Worm (Caenorhabditis elegans) whole organism, young adult: ENCODE results near the gene dib-1.

Source experiments
- B0035.1 ChIP-seq: sonication (generic microtip); optimal IDR thresholded peaks from 2 replicates; lab custom pipeline; 2016; ENCODE audit warnings: missing genetic modification characterization, mild to moderate bottlenecking, missing compliant biosample characterization, missing genotype, missing genetic modification reagents
- C17E4.6 ChIP-seq: fragments of 200-800 bp; sonication (Bioruptor generic); IDR thresholded peaks from 2 replicates; pipeline ENCODE4 v1.3.6; 2022; ENCODE audit warnings: missing genetic modification reagents, missing genetic modification characterization, missing compliant biosample characterization
- F37B4.10 ChIP-seq: fragments of 200-800 bp; sonication (Bioruptor generic); IDR thresholded peaks from 2 replicates; pipeline ENCODE4 v1.3.6; 2022; ENCODE audit warnings: missing genetic modification characterization, missing compliant biosample characterization
- F49E8.2 ChIP-seq: sonication (generic microtip); optimal IDR thresholded peaks from 3 replicates; lab custom pipeline; 2017; ENCODE audit warnings: missing genetic modification characterization, mild to moderate bottlenecking, missing compliant biosample characterization, antibody characterized with exemption, moderate library complexity; ENCODE audit not compliant: insufficient read depth
- F52B5.7 ChIP-seq: sonication (generic microtip); optimal IDR thresholded peaks from 2 replicates; lab custom pipeline; 2016; ENCODE audit warnings: mild to moderate bottlenecking, missing genetic modification characterization, missing compliant biosample characterization
- F57A8.1 ChIP-seq: fragments of 200-800 bp; sonication (Bioruptor generic); optimal IDR thresholded peaks from 2 replicates; lab custom pipeline; 2018; ENCODE audit warnings: mild to moderate bottlenecking, missing genetic modification characterization, moderate library complexity, missing compliant biosample characterization
- F57C9.4 ChIP-seq: sonication (generic microtip); optimal IDR thresholded peaks from 2 replicates; lab custom pipeline; 2017; ENCODE audit warnings: mild to moderate bottlenecking, missing genetic modification characterization, missing compliant biosample characterization
- T07F8.4 ChIP-seq: sonication (generic microtip); optimal IDR thresholded peaks from 2 replicates; lab custom pipeline; 2016; ENCODE audit warnings: mild to moderate bottlenecking, missing genetic modification characterization, moderate library complexity, missing compliant biosample characterization
- ama-1 ChIP-seq, 3 experiments: fragments of 150-350 bp in 1 of 3; sonication (generic microtip) in 2 of 3; optimal IDR thresholded peaks; 2 replicates each; lab custom pipeline; 2014 to 2018; ENCODE audit warnings: missing biosample characterization in 2 of 3, missing genetic modification characterization in 2 of 3, missing genetic modification reagents in 2 of 3
- aptf-3 ChIP-seq: fragments of 200-800 bp; sonication (Bioruptor generic); IDR thresholded peaks from 2 replicates; pipeline ENCODE4 v1.3.6; 2022; ENCODE audit warnings: missing genetic modification characterization, missing compliant biosample characterization
- atf-7 ChIP-seq: sonication (generic microtip); optimal IDR thresholded peaks from 2 replicates; lab custom pipeline; 2017; ENCODE audit warnings: mild to moderate bottlenecking, missing genetic modification characterization, missing compliant biosample characterization
- athp-1 ChIP-seq: sonication (generic microtip); optimal IDR thresholded peaks from 2 replicates; lab custom pipeline; 2017; ENCODE audit warnings: mild to moderate bottlenecking, missing genetic modification characterization, missing compliant biosample characterization
- cebp-2 ChIP-seq: fragments of 200-800 bp; sonication (Bioruptor generic); IDR thresholded peaks from 2 replicates; pipeline ENCODE4 v1.3.6; 2022; ENCODE audit warnings: missing genetic modification characterization, missing compliant biosample characterization
- ceh-27 ChIP-seq: fragments of 200-800 bp; sonication (Bioruptor generic); optimal IDR thresholded peaks from 2 replicates; lab custom pipeline; 2018; ENCODE audit warnings: mild to moderate bottlenecking, missing genetic modification characterization, moderate library complexity, missing compliant biosample characterization
- ceh-40 ChIP-seq: fragments of 200-800 bp; sonication (Bioruptor generic); IDR thresholded peaks from 2 replicates; pipeline ENCODE4 v1.3.6; 2022; ENCODE audit warnings: missing genetic modification characterization, missing compliant biosample characterization
- ceh-79 ChIP-seq: sonication (generic microtip); optimal IDR thresholded peaks from 2 replicates; lab custom pipeline; 2017; ENCODE audit warnings: mild to moderate bottlenecking, missing genetic modification characterization, missing compliant biosample characterization
- ceh-91 ChIP-seq: fragments of 200-800 bp; sonication (Bioruptor generic); IDR thresholded peaks from 2 replicates; pipeline ENCODE4 v1.3.6; 2022; ENCODE audit warnings: missing genetic modification reagents, missing genetic modification characterization, missing compliant biosample characterization
- die-1 ChIP-seq: sonication (generic microtip); optimal IDR thresholded peaks from 2 replicates; lab custom pipeline; 2016; ENCODE audit warnings: missing genotype, mild to moderate bottlenecking, missing genetic modification characterization, missing compliant biosample characterization
- dox-1 ChIP-seq: fragments of 200-800 bp; sonication (Bioruptor generic); IDR thresholded peaks from 2 replicates; pipeline ENCODE4 v1.3.6; 2022; ENCODE audit warnings: missing genetic modification reagents, missing genetic modification characterization, missing compliant biosample characterization
- efl-1 ChIP-seq: fragments of 150-350 bp; optimal IDR thresholded peaks from 2 replicates; lab custom pipeline; 2014; ENCODE audit warnings: missing biosample characterization, missing genetic modification reagents, missing genetic modification characterization
- egl-18 ChIP-seq: fragments of 200-800 bp; sonication (Bioruptor generic); IDR thresholded peaks from 2 replicates; pipeline ENCODE4 v1.3.6; 2022; ENCODE audit warnings: missing genetic modification reagents, missing genetic modification characterization, missing compliant biosample characterization
- egl-44 ChIP-seq: fragments of 200-800 bp; sonication (Bioruptor generic); IDR thresholded peaks from 2 replicates; pipeline ENCODE4 v1.3.6; 2022; ENCODE audit warnings: missing genetic modification reagents, missing genetic modification characterization, missing compliant biosample characterization
- fkh-3 ChIP-seq: sonication (generic microtip); optimal IDR thresholded peaks from 2 replicates; lab custom pipeline; 2016; ENCODE audit warnings: mild to moderate bottlenecking, missing genetic modification characterization, missing compliant biosample characterization
- lin-35 ChIP-seq, 3 experiments: fragments of 150-350 bp in 2 of 3; sonication (generic microtip) in 1 of 3; optimal IDR thresholded peaks; 2 replicates each; lab custom pipeline; 2014 to 2018; ENCODE audit warnings: missing biosample characterization in 3 of 3, missing genetic modification characterization in 3 of 3, missing genetic modification reagents in 3 of 3
- lin-40 ChIP-seq: sonication (generic microtip); optimal IDR thresholded peaks from 2 replicates; lab custom pipeline; 2016; ENCODE audit warnings: missing genetic modification characterization, mild to moderate bottlenecking, missing compliant biosample characterization, missing genotype, missing genetic modification reagents
- nfya-1 ChIP-seq: sonication (generic microtip); optimal IDR thresholded peaks from 2 replicates; lab custom pipeline; 2017; ENCODE audit warnings: antibody characterized with exemption, missing compliant biosample characterization, missing genetic modification characterization, borderline replicate concordance; ENCODE audit not compliant: insufficient read depth
- nhr-27 ChIP-seq: fragments of 200-800 bp; sonication (Bioruptor generic); optimal IDR thresholded peaks from 2 replicates; lab custom pipeline; 2018; ENCODE audit warnings: mild to moderate bottlenecking, missing genetic modification characterization, moderate library complexity, missing compliant biosample characterization
- nhr-80 ChIP-seq: sonication (generic microtip); optimal IDR thresholded peaks from 2 replicates; lab custom pipeline; 2016; ENCODE audit warnings: missing genetic modification characterization, missing compliant biosample characterization
- sea-2 ChIP-seq: fragments of 200-800 bp; sonication (Bioruptor generic); IDR thresholded peaks from 2 replicates; pipeline ENCODE4 v1.3.6; 2022; ENCODE audit warnings: missing genetic modification characterization, missing compliant biosample characterization
- snpc-3.4 ChIP-seq: sonication (generic microtip); optimal IDR thresholded peaks from 2 replicates; lab custom pipeline; 2017; ENCODE audit warnings: missing genetic modification characterization, mild to moderate bottlenecking, missing compliant biosample characterization, antibody characterized with exemption, moderate library complexity, missing genotype, missing genetic modification reagents
- snpc-4 ChIP-seq, 5 experiments: fragments of 150-350 bp in 1 of 5; sonication (generic microtip) in 4 of 5; optimal IDR thresholded peaks; 2 replicates each; lab custom pipeline; 2014 to 2018; ENCODE audit warnings: missing genetic modification characterization in 5 of 5, missing biosample characterization in 3 of 5, antibody characterized with exemption in 2 of 5, mild to moderate bottlenecking in 2 of 5, missing compliant biosample characterization in 2 of 5, missing genotype in 2 of 5, moderate library complexity in 2 of 5, missing genetic modification reagents in 1 of 5
- tlf-1 ChIP-seq: fragments of 200-800 bp; sonication (Bioruptor generic); optimal IDR thresholded peaks from 2 replicates; lab custom pipeline; 2018; ENCODE audit warnings: mild to moderate bottlenecking, missing genetic modification characterization, missing compliant biosample characterization
- unc-62 ChIP-seq: fragments of 150-350 bp; optimal IDR thresholded peaks from 2 replicates; lab custom pipeline; 2014; ENCODE audit warnings: missing biosample characterization, missing genetic modification reagents, missing genetic modification characterization
- zfh-2 ChIP-seq: fragments of 200-800 bp; sonication (Bioruptor generic); conservative IDR thresholded peaks from 2 replicates; pipeline ENCODE4 v1.3.6; 2022; ENCODE audit warnings: missing genetic modification reagents, missing genetic modification characterization, missing compliant biosample characterization
- ztf-18 ChIP-seq: sonication (generic microtip); optimal IDR thresholded peaks from 2 replicates; lab custom pipeline; 2016; ENCODE audit warnings: missing genotype, mild to moderate bottlenecking, missing genetic modification characterization, missing compliant biosample characterization
- ztf-25 ChIP-seq: fragments of 200-800 bp; sonication (Bioruptor generic); IDR thresholded peaks from 2 replicates; pipeline ENCODE4 v1.3.6; 2022; ENCODE audit warnings: missing genetic modification reagents, missing genetic modification characterization, missing compliant biosample characterization
- ztf-6 ChIP-seq: fragments of 200-800 bp; sonication (Bioruptor generic); IDR thresholded peaks from 2 replicates; pipeline ENCODE4 v1.3.6; 2022; ENCODE audit warnings: missing genetic modification reagents, missing genetic modification characterization, missing compliant biosample characterization

Gene dib-1

ce11 chrIV:2849269-2849668 is 41.4 kb upstream of the dib-1 start:
- no peak for TF ChIP-seq lin-40 (tag; lab: Kevin White, UChicago)
- no peak for TF ChIP-seq snpc-4 (GFP tag; optimal IDR thresholded peaks at IDR 0.05; lab: Kevin White, UChicago)
- TF ChIP-seq snpc-4 (tag; optimal IDR thresholded peaks at IDR 0.05; lab: Kevin White, UChicago), result peak in 1 of 4 experiments; percentile 78
- TF ChIP-seq nhr-80, result no peak
- TF ChIP-seq nhr-27 (tag; lab: Kevin White, UChicago), result no peak
- peak; percentile 64 for TF ChIP-seq zfh-2
- TF ChIP-seq ceh-91 (GFP tag; lab: Robert Waterston, UW), result no peak
- TF ChIP-seq cebp-2, result 0 out of 2 replicates have a peak, but pooled peaks have one; percentile 26

ce11 chrIV:2850586-2850985 is 40.1 kb upstream of the dib-1 start, which contains the start of gene clec-85:
clec-85 (plus strand) TSS chrIV:2850886.
- TF ChIP-seq athp-1, result no peak
- no peak for TF ChIP-seq sea-2 (GFP tag; lab: Robert Waterston, UW)
- TF ChIP-seq snpc-3.4 (tag; lab: Kevin White, UChicago), result no peak
- no peak for TF ChIP-seq egl-44 (GFP tag; lab: Robert Waterston, UW)
- no peak for TF ChIP-seq ceh-79 (tag; lab: Kevin White, UChicago)
- TF ChIP-seq nfya-1 (tag; lab: Kevin White, UChicago), result no peak

- TF ChIP-seq nhr-27 (tag; lab: Kevin White, UChicago) (no peak), F57C9.4 (tag; lab: Kevin White, UChicago) (no peak), fkh-3 (tag; lab: Kevin White, UChicago) (no peak), F57A8.1 (GFP tag; lab: Kevin White, UChicago) (no peak), B0035.1 (tag; lab: Kevin White, UChicago) (no peak)
These were observed 39.1 kb upstream of the dib-1 start for ce11 chrIV:2851625-2852024.

DNA sequence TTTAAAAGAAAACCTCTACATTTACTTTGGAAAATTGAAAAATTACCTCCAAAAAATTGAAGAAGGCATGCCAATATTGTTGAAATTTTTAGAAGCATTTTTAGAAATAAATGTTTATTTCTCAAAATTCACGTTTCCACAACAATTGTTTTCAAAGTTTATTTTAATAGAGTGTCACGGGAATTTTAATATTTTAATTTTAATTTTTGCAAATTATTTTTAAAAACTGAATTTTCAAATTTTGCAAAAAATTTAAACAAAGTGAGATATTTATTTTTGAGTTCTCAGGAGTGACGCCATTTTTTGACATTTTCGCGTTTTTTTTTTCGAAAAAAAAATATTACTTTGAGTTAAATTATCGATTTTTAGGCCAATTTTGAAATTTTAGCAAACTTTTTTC is 37.5 kb upstream of the dib-1 start, which contains the start of gene Y54G2A.49:
Gene Y54G2A.49, minus strand, starts transcription at position 101 of the 400 bp plus-strand sequence.
- no peak for TF ChIP-seq T07F8.4
- TF ChIP-seq die-1 (tag; lab: Kevin White, UChicago), result no peak
- no peak for TF ChIP-seq ztf-18 (tag; lab: Kevin White, UChicago)
- no peak for TF ChIP-seq ama-1 (optimal IDR thresholded peaks at IDR 0.05; lab: Kevin White, UChicago)
- no peak for TF ChIP-seq ama-1 (GFP tag; optimal IDR thresholded peaks at IDR 0.05; lab: Kevin White, UChicago)
- no peak for TF ChIP-seq ztf-6
- no peak for TF ChIP-seq ztf-25
- TF ChIP-seq ceh-40 (GFP tag; lab: Robert Waterston, UW), result no peak

DNA sequence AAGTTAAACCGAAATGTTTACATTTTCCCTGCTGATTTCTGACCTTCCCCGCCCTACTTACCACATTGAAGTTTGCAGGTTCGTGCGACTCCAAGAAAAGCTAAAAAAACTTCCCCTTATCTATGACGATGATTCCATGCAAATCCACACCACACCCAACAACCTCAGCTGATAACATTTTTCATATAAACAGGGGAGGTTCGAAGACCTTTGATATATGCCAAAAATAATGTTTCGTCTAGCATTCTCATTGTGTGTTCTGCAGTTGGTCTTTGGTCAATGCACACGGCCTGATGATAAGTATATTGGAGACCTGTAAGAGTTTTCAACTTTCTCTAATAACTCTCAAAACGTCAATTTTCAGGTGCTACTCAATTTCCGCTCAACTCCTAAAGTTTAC is 36.5 kb upstream of the dib-1 start:
- no peak for TF ChIP-seq fkh-3 (tag; lab: Kevin White, UChicago)
- no peak for TF ChIP-seq ceh-27
- peak; percentile 67 for TF ChIP-seq nhr-80
- 0 out of 2 replicates have a peak, but pooled peaks have one; percentile 13 for TF ChIP-seq dox-1

DNA sequence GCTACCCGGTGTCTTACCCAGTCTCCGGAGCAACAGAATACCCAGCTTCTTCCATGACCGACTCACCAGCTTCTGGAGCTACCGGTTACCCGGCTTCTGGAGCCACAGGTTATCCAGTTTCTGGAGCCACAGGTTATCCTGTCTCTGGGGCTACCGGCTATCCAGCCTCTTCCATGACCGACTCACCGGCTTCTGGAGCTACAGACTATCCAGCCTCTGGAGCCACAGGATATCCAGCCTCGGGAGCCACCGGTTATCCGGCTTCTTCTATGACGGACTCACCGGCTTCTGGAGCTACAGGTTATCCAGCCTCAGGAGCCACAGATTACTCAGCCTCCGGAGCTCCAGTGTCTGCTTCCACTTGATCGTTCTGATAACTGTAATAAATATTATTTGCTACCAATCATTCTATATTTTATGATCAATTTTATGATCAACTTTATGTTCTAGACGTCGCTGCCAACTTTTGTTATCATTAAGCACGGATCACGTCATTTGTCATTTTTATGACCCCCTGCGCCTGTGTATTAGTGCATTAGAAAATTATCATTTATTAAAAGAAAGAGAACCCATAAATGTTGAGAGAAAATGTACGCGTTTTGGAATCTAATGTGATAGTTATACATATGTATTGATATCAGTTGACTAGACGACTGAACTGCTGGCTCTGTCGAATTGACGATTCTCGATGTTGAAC is 35.5 kb upstream of the dib-1 start:
- TF ChIP-seq T07F8.4 (no peak), F49E8.2 (tag; lab: Kevin White, UChicago) (no peak), nhr-80 (peak; percentile 79), lin-40 (tag; lab: Kevin White, UChicago) (no peak), egl-18 (no peak), efl-1 (GFP tag; lab: Kevin White, UChicago) (no peak), unc-62 (peak; percentile 16), atf-7 (tag; lab: Kevin White, UChicago) (peak; percentile 2), F57C9.4 (tag; lab: Kevin White, UChicago) (no peak), F37B4.10 (GFP tag; lab: Robert Waterston, UW) (no peak), F52B5.7 (tag; lab: Kevin White, UChicago) (no peak), dox-1 (no peak), sea-2 (GFP tag; lab: Robert Waterston, UW) (no peak), lin-35 (GFP tag; optimal IDR thresholded peaks at IDR 0.05; lab: Kevin White, UChicago) (no peak), ztf-25 (no peak), C17E4.6 (GFP tag; lab: Robert Waterston, UW) (no peak), aptf-3 (GFP tag; lab: Robert Waterston, UW) (no peak), cebp-2 (no peak), tlf-1 (no peak)
